Worm (Caenorhabditis elegans): ENCODE results near the gene tbcb-1.

DNA sequence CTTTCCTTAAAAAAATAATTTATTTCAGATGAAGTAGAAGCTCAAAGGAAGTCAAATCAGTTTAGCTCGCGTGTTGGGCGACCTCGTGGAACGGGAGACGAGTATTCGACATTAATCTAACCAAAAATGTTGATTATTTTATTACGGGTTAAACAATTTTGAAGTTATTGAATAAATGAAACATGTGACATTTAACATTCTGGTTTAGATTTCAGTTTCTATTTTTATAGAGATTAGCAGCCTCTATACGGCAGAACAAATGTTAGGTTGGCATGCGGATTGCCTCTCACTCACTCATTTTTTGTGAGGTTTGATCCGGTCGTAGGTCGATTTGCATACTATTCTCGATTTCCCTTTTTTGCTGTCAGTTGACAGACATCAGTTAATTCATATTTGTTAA lies 7.4 kb upstream of the tbcb-1 start, which contains the start of gene F53F4.1:
- TF ChIP-seq sem-2 (GFP tag; optimal IDR thresholded peaks at IDR 0.05): no peak
- TF ChIP-seq ztf-11 (tag; optimal IDR thresholded peaks at IDR 0.05): no peak
- no peak for TF ChIP-seq nhr-237 (tag; optimal IDR thresholded peaks at IDR 0.05)
- TF ChIP-seq mls-2 (tag; optimal IDR thresholded peaks at IDR 0.05): no peak
- TF ChIP-seq elt-1 (tag; optimal IDR thresholded peaks at IDR 0.05; ENCODE audit: borderline replicate concordance, insufficient read depth): no peak
- no peak for TF ChIP-seq blmp-1 (tag; optimal IDR thresholded peaks at IDR 0.05)
- no peak for TF ChIP-seq lsy-2 (tag; optimal IDR thresholded peaks at IDR 0.05)
- no peak for TF ChIP-seq unc-120 (tag; optimal IDR thresholded peaks at IDR 0.05; ENCODE audit: poor library complexity, severe bottlenecking)
- no peak for TF ChIP-seq pha-4 (tag; optimal IDR thresholded peaks at IDR 0.05)
- TF ChIP-seq mep-1 (tag; optimal IDR thresholded peaks at IDR 0.05): no peak
- no peak for TF ChIP-seq lin-13 (tag; optimal IDR thresholded peaks at IDR 0.05)
- no peak for TF ChIP-seq bed-3 (GFP tag; optimal IDR thresholded peaks at IDR 0.05)
- TF ChIP-seq snpc-4 (tag; optimal IDR thresholded peaks at IDR 0.05): no peak

All from whole organism, mixed stage, embryonic.